Worm (Caenorhabditis elegans): ENCODE results near the gene rnf-121.

DNA sequence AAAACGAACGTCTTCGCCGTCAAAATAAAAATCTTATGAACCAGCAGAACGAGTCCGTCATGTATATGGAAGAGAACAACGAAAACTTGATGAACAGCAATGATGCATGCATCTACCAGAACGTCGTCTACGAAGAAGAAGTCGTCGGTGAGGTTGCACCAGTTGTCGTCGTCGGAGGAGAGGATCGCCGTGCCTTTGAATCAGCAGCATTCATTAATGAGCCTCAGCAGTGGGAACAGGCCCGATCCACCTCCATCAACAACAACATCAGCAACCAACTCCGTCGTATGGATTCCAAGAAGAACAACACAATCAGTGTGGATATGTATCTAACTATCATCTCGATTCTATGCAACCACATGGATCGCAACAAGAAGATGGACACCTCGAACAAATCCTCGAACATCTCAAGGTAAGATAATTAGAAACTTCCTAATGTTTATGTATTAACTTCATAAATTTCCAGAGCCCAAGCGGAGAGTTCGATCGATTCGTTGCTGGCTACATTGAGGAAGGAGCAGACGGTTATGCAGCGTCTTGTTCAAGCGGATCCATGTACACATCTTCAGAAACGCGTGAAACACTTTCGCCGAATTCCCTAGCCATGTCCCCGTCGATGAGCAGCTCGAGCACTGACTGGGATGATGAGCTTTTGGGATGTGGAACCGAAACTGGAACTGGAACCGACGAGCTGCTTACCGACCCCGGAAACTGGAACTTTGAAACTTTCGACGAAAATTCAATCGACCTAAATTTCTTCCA, 23.8 kb upstream of the rnf-121 start:
- TF ChIP-seq T22C8.4 (GFP tag; IDR thresholded peaks at IDR 0.05) (no peak), ref-1 (GFP tag; conservative IDR thresholded peaks at IDR 0.05) (no peak), tab-1 (GFP tag; IDR thresholded peaks at IDR 0.05) (no peak), flt-1 (GFP tag; IDR thresholded peaks at IDR 0.05) (no peak), ztf-23 (GFP tag; IDR thresholded peaks at IDR 0.05) (no peak), ztf-29 (GFP tag; IDR thresholded peaks at IDR 0.05) (no peak), cog-1 (tag; optimal IDR thresholded peaks at IDR 0.05) (no peak), klf-2 (GFP tag; conservative IDR thresholded peaks at IDR 0.05) (no peak), med-1 (GFP tag; optimal IDR thresholded peaks at IDR 0.05; ENCODE audit: insufficient read depth) (no peak)

All from whole organism, midembryonic.